Fruit fly (Drosophila melanogaster) whole organism, embryonic: ENCODE data around the gene prg.

ENCODE experiments used
- Abd-B ChIP-seq: fragments of 200-800 bp; sonication (Bioruptor generic); optimal IDR thresholded peaks from 2 replicates; lab custom pipeline; 2018; ENCODE audit warnings: missing biosample characterization, mild to moderate bottlenecking, missing genetic modification characterization, moderate library complexity
- Ada2b ChIP-seq: fragments of 200-800 bp; sonication (Bioruptor generic); IDR thresholded peaks from 2 replicates; pipeline ENCODE4 v1.3.6; 2022; ENCODE audit warnings: missing biosample characterization, missing genetic modification characterization
- Aef1 ChIP-seq: fragments of 200-800 bp; sonication (Bioruptor generic); IDR thresholded peaks from 3 replicates; pipeline ENCODE4 v1.3.6; 2022; ENCODE audit warnings: missing biosample characterization, missing genetic modification characterization
- Antp ChIP-seq: fragments of 200-800 bp; sonication (Bioruptor generic); optimal IDR thresholded peaks from 3 replicates; lab custom pipeline; 2016; ENCODE audit warnings: missing biosample characterization, missing genetic modification characterization
- C15 ChIP-seq: fragments of 200-800 bp; sonication (Bioruptor generic); IDR thresholded peaks from 3 replicates; pipeline ENCODE4 v1.3.6; 2022; ENCODE audit warnings: missing biosample characterization, missing genetic modification characterization
- CG1024 ChIP-seq: fragments of 200-800 bp; sonication (Bioruptor generic); IDR thresholded peaks from 2 replicates; pipeline ENCODE4 v1.3.6; 2022; ENCODE audit warnings: missing biosample characterization, missing genetic modification characterization
- CG10267 ChIP-seq: fragments of 200-800 bp; sonication (Bioruptor generic); optimal IDR thresholded peaks from 2 replicates; lab custom pipeline; 2018; ENCODE audit warnings: missing biosample characterization, mild to moderate bottlenecking, missing genetic modification characterization, moderate library complexity
- CG11456 ChIP-seq: fragments of 200-800 bp; sonication (Bioruptor generic); IDR thresholded peaks from 3 replicates; pipeline ENCODE4 v1.3.6; 2022; ENCODE audit warnings: missing biosample characterization, missing genetic modification characterization
- CG11723 ChIP-seq: fragments of 200-800 bp; sonication (Bioruptor generic); optimal IDR thresholded peaks from 2 replicates; lab custom pipeline; 2017; ENCODE audit warnings: missing biosample characterization, mild to moderate bottlenecking, missing genetic modification characterization
- CG12104 ChIP-seq: fragments of 200-800 bp; sonication (Bioruptor generic); optimal IDR thresholded peaks from 3 replicates; lab custom pipeline; 2016; ENCODE audit warnings: missing biosample characterization, missing genetic modification characterization
- CG12659 ChIP-seq: fragments of 200-800 bp; sonication (Bioruptor generic); optimal IDR thresholded peaks from 3 replicates; lab custom pipeline; 2017; ENCODE audit warnings: mild to moderate bottlenecking, missing biosample characterization, missing genetic modification reagents, missing genetic modification characterization
- CG14710 ChIP-seq: fragments of 200-800 bp; sonication (Bioruptor generic); optimal IDR thresholded peaks from 3 replicates; lab custom pipeline; 2019; ENCODE audit warnings: missing biosample characterization, mild to moderate bottlenecking, missing genetic modification characterization, moderate library complexity
- CG18262 ChIP-seq: fragments of 200-800 bp; optimal IDR thresholded peaks from 3 replicates; lab custom pipeline; 2019; ENCODE audit warnings: missing biosample characterization, mild to moderate bottlenecking, missing genetic modification characterization, moderate library complexity
- CG2129 ChIP-seq: fragments of 200-800 bp; sonication (Bioruptor generic); IDR thresholded peaks from 2 replicates; pipeline ENCODE4 v1.3.6; 2022; ENCODE audit warnings: missing biosample characterization, missing genetic modification characterization; ENCODE audit not compliant: partially characterized antibody
- CG30431 ChIP-seq: fragments of 200-800 bp; sonication (Bioruptor generic); optimal IDR thresholded peaks from 2 replicates; lab custom pipeline; 2017; ENCODE audit warnings: missing biosample characterization, missing genetic modification characterization
- CG32772 ChIP-seq: fragments of 200-800 bp; sonication (Bioruptor generic); IDR thresholded peaks from 2 replicates; pipeline ENCODE4 v1.3.6; 2022; ENCODE audit warnings: missing biosample characterization, missing genetic modification characterization
- CG3281 ChIP-seq: fragments of 200-800 bp; sonication (Bioruptor generic); optimal IDR thresholded peaks from 3 replicates; lab custom pipeline; 2017; ENCODE audit warnings: missing biosample characterization, mild to moderate bottlenecking, missing genetic modification characterization
- CG4282 ChIP-seq: fragments of 200-800 bp; sonication (Bioruptor generic); optimal IDR thresholded peaks from 2 replicates; lab custom pipeline; 2016; ENCODE audit warnings: missing biosample characterization, missing genetic modification characterization
- CG7786 ChIP-seq: fragments of 200-800 bp; sonication (Bioruptor generic); optimal IDR thresholded peaks from 2 replicates; lab custom pipeline; 2016; ENCODE audit warnings: missing biosample characterization, missing genetic modification characterization
- CG8765 ChIP-seq: fragments of 200-800 bp; sonication (Bioruptor generic); IDR thresholded peaks from 2 replicates; pipeline ENCODE4 v1.3.6; 2022; ENCODE audit warnings: missing biosample characterization, missing genetic modification characterization
- Dfd ChIP-seq, 2 experiments: fragments of >200 bp; optimal IDR thresholded peaks; 2 replicates each; lab custom pipeline; 2017; ENCODE audit warnings: missing biosample characterization in 2 of 2, missing genetic modification characterization in 2 of 2
- Dp ChIP-seq: fragments of 200-800 bp; sonication (Bioruptor generic); optimal IDR thresholded peaks from 2 replicates; lab custom pipeline; 2018; ENCODE audit warnings: missing biosample characterization, mild to moderate bottlenecking, missing genetic modification characterization, moderate library complexity
- HHEX ChIP-seq: fragments of 200-800 bp; sonication (Bioruptor generic); optimal IDR thresholded peaks from 3 replicates; lab custom pipeline; 2017; ENCODE audit warnings: missing biosample characterization, mild to moderate bottlenecking, missing genetic modification characterization, missing genetic modification reagents
- HLH54F ChIP-seq: fragments of 200-800 bp; sonication (Bioruptor generic); optimal IDR thresholded peaks from 3 replicates; lab custom pipeline; 2016; ENCODE audit warnings: missing biosample characterization, missing genetic modification characterization
- HmgZ ChIP-seq: fragments of 200-800 bp; sonication (Bioruptor generic); optimal IDR thresholded peaks from 2 replicates; lab custom pipeline; 2018; ENCODE audit warnings: missing biosample characterization, mild to moderate bottlenecking, missing genetic modification characterization
- Hmr ChIP-seq: fragments of 200-800 bp; sonication (Bioruptor generic); optimal IDR thresholded peaks from 3 replicates; lab custom pipeline; 2017; ENCODE audit warnings: mild to moderate bottlenecking, missing biosample characterization, missing genetic modification reagents, missing genetic modification characterization
- Hmx ChIP-seq: fragments of 200-800 bp; sonication (Bioruptor generic); optimal IDR thresholded peaks from 2 replicates; lab custom pipeline; 2016; ENCODE audit warnings: missing biosample characterization, missing genetic modification characterization
- Mes4 ChIP-seq: fragments of 200-800 bp; sonication (Bioruptor generic); optimal IDR thresholded peaks from 2 replicates; lab custom pipeline; 2016; ENCODE audit warnings: missing biosample characterization, missing genetic modification characterization
- Myb ChIP-seq: fragments of 200-800 bp; sonication (Bioruptor generic); optimal IDR thresholded peaks from 2 replicates; lab custom pipeline; 2016; ENCODE audit warnings: missing biosample characterization, missing genetic modification characterization
- NC2α ChIP-seq: fragments of 200-800 bp; sonication (Bioruptor generic); optimal IDR thresholded peaks from 2 replicates; lab custom pipeline; 2016; ENCODE audit warnings: missing biosample characterization, missing genetic modification characterization
- NK7.1 ChIP-seq: fragments of 200-800 bp; sonication (Bioruptor generic); optimal IDR thresholded peaks from 3 replicates; lab custom pipeline; 2016; ENCODE audit warnings: missing biosample characterization, missing genetic modification characterization
- ase ChIP-seq: fragments of 200-800 bp; sonication (Bioruptor generic); IDR thresholded peaks from 3 replicates; pipeline ENCODE4 v1.3.6; 2022; ENCODE audit warnings: missing biosample characterization, missing genetic modification characterization
- br ChIP-seq: fragments of >200 bp; optimal IDR thresholded peaks from 2 replicates; lab custom pipeline; 2017
- chinmo ChIP-seq: fragments of 200-800 bp; sonication (Bioruptor generic); IDR thresholded peaks from 4 replicates; pipeline ENCODE4 v1.3.6; 2022; ENCODE audit warnings: missing biosample characterization, missing genetic modification characterization; ENCODE audit not compliant: partially characterized antibody
- corto ChIP-seq: fragments of 200-800 bp; sonication (Bioruptor generic); optimal IDR thresholded peaks from 2 replicates; lab custom pipeline; 2016; ENCODE audit warnings: missing biosample characterization, mild to moderate bottlenecking, missing genetic modification characterization, moderate library complexity
- croc ChIP-seq: fragments of 200-800 bp; sonication (Bioruptor generic); conservative IDR thresholded peaks from 3 replicates; pipeline ENCODE4 v1.3.6; 2022; ENCODE audit warnings: missing biosample characterization, missing genetic modification characterization
- crp ChIP-seq, 2 experiments: fragments of 200-800 bp; sonication (Bioruptor generic); optimal IDR thresholded peaks; 2 replicates in 1 of 2; 3 replicates in 1 of 2; lab custom pipeline; 2017; ENCODE audit warnings: missing biosample characterization in 2 of 2, missing genetic modification characterization in 2 of 2, mild to moderate bottlenecking in 1 of 2, moderate library complexity in 1 of 2
- gcm2 ChIP-seq: fragments of 200-800 bp; sonication (Bioruptor generic); optimal IDR thresholded peaks from 2 replicates; lab custom pipeline; 2016; ENCODE audit warnings: missing biosample characterization, missing genetic modification characterization
- inv ChIP-seq: fragments of 200-800 bp; sonication (Bioruptor generic); IDR thresholded peaks from 2 replicates; pipeline ENCODE4 v1.3.6; 2022; ENCODE audit warnings: missing biosample characterization, missing genetic modification characterization; ENCODE audit not compliant: partially characterized antibody
- nmo ChIP-seq: fragments of 200-800 bp; sonication (Bioruptor generic); optimal IDR thresholded peaks from 2 replicates; lab custom pipeline; 2018; ENCODE audit warnings: missing biosample characterization, mild to moderate bottlenecking, missing genetic modification characterization, moderate library complexity
- pita ChIP-seq: fragments of 200-800 bp; sonication (Bioruptor generic); optimal IDR thresholded peaks from 2 replicates; lab custom pipeline; 2017; ENCODE audit warnings: missing biosample characterization, mild to moderate bottlenecking, missing genetic modification characterization
- pzg ChIP-seq: fragments of 200-800 bp; sonication (Bioruptor generic); optimal IDR thresholded peaks from 3 replicates; lab custom pipeline; 2018; ENCODE audit warnings: missing biosample characterization, mild to moderate bottlenecking, missing genetic modification characterization, moderate library complexity
- run ChIP-seq: fragments of 200-800 bp; sonication (Bioruptor generic); optimal IDR thresholded peaks from 3 replicates; lab custom pipeline; 2018; ENCODE audit warnings: missing biosample characterization, mild to moderate bottlenecking, missing genetic modification characterization
- salm ChIP-seq: fragments of 200-800 bp; sonication (Bioruptor generic); optimal IDR thresholded peaks from 2 replicates; lab custom pipeline; 2018; ENCODE audit warnings: missing biosample characterization, mild to moderate bottlenecking, missing genetic modification characterization
- seq ChIP-seq: fragments of 200-800 bp; sonication (Bioruptor generic); IDR thresholded peaks from 2 replicates; pipeline ENCODE4 v1.3.6; 2022; ENCODE audit warnings: missing biosample characterization, missing genetic modification characterization
- sima ChIP-seq: fragments of 200-800 bp; sonication (Bioruptor generic); optimal IDR thresholded peaks from 2 replicates; lab custom pipeline; 2016; ENCODE audit warnings: missing biosample characterization, missing genetic modification characterization
- stwl ChIP-seq: fragments of 200-800 bp; sonication (Bioruptor generic); optimal IDR thresholded peaks from 3 replicates; lab custom pipeline; 2018; ENCODE audit warnings: missing biosample characterization, mild to moderate bottlenecking, missing genetic modification characterization, moderate library complexity
- vvl ChIP-seq: fragments of 200-800 bp; sonication (Bioruptor generic); IDR thresholded peaks from 2 replicates; pipeline ENCODE4 v1.3.6; 2022; ENCODE audit warnings: missing biosample characterization, missing genetic modification characterization
- wdn ChIP-seq: fragments of 200-800 bp; sonication (Bioruptor generic); IDR thresholded peaks from 2 replicates; pipeline ENCODE4 v1.3.6; 2022; ENCODE audit warnings: missing biosample characterization, missing genetic modification characterization
- wor ChIP-seq: fragments of 200-800 bp; sonication (Bioruptor generic); IDR thresholded peaks from 2 replicates; pipeline ENCODE4 v1.3.6; 2022; ENCODE audit warnings: missing biosample characterization, missing genetic modification characterization
- zfh1 ChIP-seq: fragments of 200-800 bp; sonication (Bioruptor generic); IDR thresholded peaks from 3 replicates; pipeline ENCODE4 v1.3.6; 2022; ENCODE audit warnings: missing biosample characterization, missing genetic modification characterization

The prg gene

dm6 chr2L:8461782-8462453, 2.4 kb upstream of the prg start (continued):
- TF ChIP-seq crp (GFP tag; optimal IDR thresholded peaks at IDR 0.05; lab: Kevin White, UChicago) (no peak), br (no peak), CG14710 (tag; lab: Kevin White, UChicago) (peak; percentile 2), CG2129 (GFP tag; lab: Robert Waterston, UW) (no peak), CG30431 (no peak), CG11723 (GFP tag; lab: Kevin White, UChicago) (no peak), HmgZ (peak; percentile 23), NC2α (GFP tag; lab: Kevin White, UChicago) (no peak), chinmo (GFP tag; lab: Robert Waterston, UW) (peak; percentile 71; the same call in 1 of the 4 replicates), CG12659 (peak; percentile 37), run (tag; lab: Kevin White, UChicago) (no peak), gcm2 (GFP tag; lab: Kevin White, UChicago) (no peak), CG32772 (GFP tag; lab: Robert Waterston, UW) (no peak), NK7.1 (GFP tag; lab: Kevin White, UChicago) (no peak), Dfd (GFP tag; optimal IDR thresholded peaks at IDR 0.05; lab: Kevin White, UChicago) (no peak), Antp (no peak), CG10267 (tag; lab: Kevin White, UChicago) (peak; percentile 10), pita (GFP tag; lab: Kevin White, UChicago) (no peak), corto (GFP tag; lab: Kevin White, UChicago) (no peak), Abd-B (GFP tag; lab: Kevin White, UChicago) (no peak), wdn (no peak), ase (no peak), wor (no peak), Hmx (GFP tag; lab: Kevin White, UChicago) (no peak), Aef1 (no peak), Hmr (GFP tag; lab: Kevin White, UChicago) (peak; percentile 49), HLH54F (no peak), C15 (GFP tag; lab: Robert Waterston, UW) (no peak), nmo (peak; percentile 19), CG11456 (GFP tag; lab: Robert Waterston, UW) (peak; percentile 33; the same call in 1 of the 3 replicates), Mes4 (GFP tag; lab: Kevin White, UChicago) (no peak), seq (GFP tag; lab: Robert Waterston, UW) (no peak), Ada2b (GFP tag; lab: Robert Waterston, UW) (no peak), salm (tag; lab: Kevin White, UChicago) (no peak), stwl (tag; lab: Kevin White, UChicago) (no peak), croc (GFP tag; lab: Robert Waterston, UW) (no peak), Dp (no peak), Myb (no peak), CG8765 (no peak), HHEX (no peak), CG4282 (GFP tag; lab: Kevin White, UChicago) (no peak), CG7786 (GFP tag; lab: Kevin White, UChicago) (no peak), CG18262 (tag; lab: Kevin White, UChicago) (peak; percentile 41), pzg (GFP tag; lab: Kevin White, UChicago) (no peak), CG1024 (GFP tag; lab: Robert Waterston, UW) (no peak), CG3281 (GFP tag; lab: Kevin White, UChicago) (peak; percentile 52), zfh1 (GFP tag; lab: Robert Waterston, UW) (no peak), sima (GFP tag; lab: Kevin White, UChicago) (no peak), CG12104 (GFP tag; lab: Kevin White, UChicago) (no peak), vvl (peak; percentile 28; the same call in 1 of the 2 replicates), inv (GFP tag; lab: Robert Waterston, UW) (no peak)
